Worm (Caenorhabditis elegans): ENCODE measurements around the gene lst-4.

The lst-4 gene

DNA sequence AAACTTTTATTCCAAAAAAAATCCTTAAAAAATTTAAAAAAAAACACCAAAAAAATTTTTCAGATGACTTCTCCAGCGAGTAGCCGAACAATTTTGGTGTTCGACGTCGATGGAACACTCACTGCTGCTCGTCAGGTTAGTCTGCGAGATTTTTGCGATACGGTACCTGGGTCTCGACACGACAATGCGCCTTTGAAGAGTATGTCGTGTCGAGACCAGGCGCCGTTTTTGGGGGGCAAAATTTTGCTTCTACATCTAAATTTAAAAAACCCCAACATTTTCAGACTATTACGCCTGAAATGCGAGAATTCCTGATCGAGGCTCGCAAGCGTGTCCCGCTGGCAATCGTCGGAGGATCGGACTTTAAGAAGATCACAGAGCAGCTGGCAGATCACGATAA lies 13.8 kb upstream of the lst-4 start, which contains the start of gene F52B11.2:
Gene F52B11.2 (plus strand): TSS at position 64 of the 400 bp plus-strand sequence.
- TF ChIP-seq aly-1 (tag; optimal IDR thresholded peaks at IDR 0.05) (no peak), ama-1 (optimal IDR thresholded peaks at IDR 0.05) (peak; percentile 37), hmg-4 (GFP tag; optimal IDR thresholded peaks at IDR 0.05) (no peak), F13C5.2 (tag; optimal IDR thresholded peaks at IDR 0.05) (no peak), flt-1 (GFP tag; IDR thresholded peaks at IDR 0.05) (0 out of 2 replicates have a peak, but pooled peaks have one; percentile 14), hmbx-1 (tag; optimal IDR thresholded peaks at IDR 0.05) (no peak)

ce11 chrIV:14082956-14083355 lies 13.3 kb upstream of the lst-4 start:
- TF ChIP-seq sea-1 (GFP tag; conservative IDR thresholded peaks at IDR 0.05) (no peak), ets-7 (tag; optimal IDR thresholded peaks at IDR 0.05) (no peak), pes-1 (GFP tag; IDR thresholded peaks at IDR 0.05) (no peak), tra-4 (tag; optimal IDR thresholded peaks at IDR 0.05) (no peak), hnd-1 (tag; optimal IDR thresholded peaks at IDR 0.05) (no peak), ceh-13 (GFP tag; optimal IDR thresholded peaks at IDR 0.05) (no peak), tbx-37 (GFP tag; conservative IDR thresholded peaks at IDR 0.05) (no peak), scrt-1 (GFP tag; IDR thresholded peaks at IDR 0.05) (no peak), hmg-4 (GFP tag; optimal IDR thresholded peaks at IDR 0.05) (no peak), F13C5.2 (tag; optimal IDR thresholded peaks at IDR 0.05) (no peak), hmbx-1 (tag; optimal IDR thresholded peaks at IDR 0.05) (no peak), aly-1 (tag; optimal IDR thresholded peaks at IDR 0.05) (no peak), B0310.2 (tag; optimal IDR thresholded peaks at IDR 0.05) (no peak), ceh-36 (tag; optimal IDR thresholded peaks at IDR 0.05) (no peak), flt-1 (GFP tag; IDR thresholded peaks at IDR 0.05) (no peak), ama-1 (optimal IDR thresholded peaks at IDR 0.05) (no peak), tbx-11 (GFP tag; IDR thresholded peaks at IDR 0.05) (no peak)

- TF ChIP-seq hmg-4 (GFP tag; optimal IDR thresholded peaks at IDR 0.05) (no peak), pes-1 (GFP tag; IDR thresholded peaks at IDR 0.05) (no peak), hnd-1 (tag; optimal IDR thresholded peaks at IDR 0.05) (no peak), tbx-11 (GFP tag; IDR thresholded peaks at IDR 0.05) (no peak), aly-1 (tag; optimal IDR thresholded peaks at IDR 0.05) (no peak), scrt-1 (GFP tag; IDR thresholded peaks at IDR 0.05) (no peak), ceh-36 (tag; optimal IDR thresholded peaks at IDR 0.05) (no peak), F13C5.2 (tag; optimal IDR thresholded peaks at IDR 0.05) (no peak), tra-4 (tag; optimal IDR thresholded peaks at IDR 0.05) (no peak), tbx-37 (GFP tag; conservative IDR thresholded peaks at IDR 0.05) (no peak), flt-1 (GFP tag; IDR thresholded peaks at IDR 0.05) (no peak), sea-1 (GFP tag; conservative IDR thresholded peaks at IDR 0.05) (no peak), ceh-13 (GFP tag; optimal IDR thresholded peaks at IDR 0.05) (no peak), hmbx-1 (tag; optimal IDR thresholded peaks at IDR 0.05) (no peak), ama-1 (optimal IDR thresholded peaks at IDR 0.05) (no peak), B0310.2 (tag; optimal IDR thresholded peaks at IDR 0.05) (no peak)
Measured at ce11 chrIV:14077135-14077534, 7.5 kb upstream of the lst-4 start, which contains the start of gene cfp-1. Gene cfp-1 (plus strand): TSS chrIV:14077435.

- TF ChIP-seq scrt-1 (GFP tag; IDR thresholded peaks at IDR 0.05) (no peak), hmg-4 (GFP tag; optimal IDR thresholded peaks at IDR 0.05) (no peak), hnd-1 (tag; optimal IDR thresholded peaks at IDR 0.05) (no peak), hmbx-1 (tag; optimal IDR thresholded peaks at IDR 0.05) (no peak), ama-1 (optimal IDR thresholded peaks at IDR 0.05) (no peak), ceh-36 (tag; optimal IDR thresholded peaks at IDR 0.05) (no peak), ceh-13 (GFP tag; optimal IDR thresholded peaks at IDR 0.05) (no peak), B0310.2 (tag; optimal IDR thresholded peaks at IDR 0.05) (no peak), sea-1 (GFP tag; conservative IDR thresholded peaks at IDR 0.05) (no peak), F13C5.2 (tag; optimal IDR thresholded peaks at IDR 0.05) (no peak), flt-1 (GFP tag; IDR thresholded peaks at IDR 0.05) (no peak), tbx-37 (GFP tag; conservative IDR thresholded peaks at IDR 0.05) (no peak), pes-1 (GFP tag; IDR thresholded peaks at IDR 0.05) (no peak), tra-4 (tag; optimal IDR thresholded peaks at IDR 0.05) (no peak), aly-1 (tag; optimal IDR thresholded peaks at IDR 0.05) (no peak), ets-7 (tag; optimal IDR thresholded peaks at IDR 0.05) (no peak), tbx-11 (GFP tag; IDR thresholded peaks at IDR 0.05) (no peak)
Measured at ce11 chrIV:14074456-14074855, 4.8 kb upstream of the lst-4 start.

DNA sequence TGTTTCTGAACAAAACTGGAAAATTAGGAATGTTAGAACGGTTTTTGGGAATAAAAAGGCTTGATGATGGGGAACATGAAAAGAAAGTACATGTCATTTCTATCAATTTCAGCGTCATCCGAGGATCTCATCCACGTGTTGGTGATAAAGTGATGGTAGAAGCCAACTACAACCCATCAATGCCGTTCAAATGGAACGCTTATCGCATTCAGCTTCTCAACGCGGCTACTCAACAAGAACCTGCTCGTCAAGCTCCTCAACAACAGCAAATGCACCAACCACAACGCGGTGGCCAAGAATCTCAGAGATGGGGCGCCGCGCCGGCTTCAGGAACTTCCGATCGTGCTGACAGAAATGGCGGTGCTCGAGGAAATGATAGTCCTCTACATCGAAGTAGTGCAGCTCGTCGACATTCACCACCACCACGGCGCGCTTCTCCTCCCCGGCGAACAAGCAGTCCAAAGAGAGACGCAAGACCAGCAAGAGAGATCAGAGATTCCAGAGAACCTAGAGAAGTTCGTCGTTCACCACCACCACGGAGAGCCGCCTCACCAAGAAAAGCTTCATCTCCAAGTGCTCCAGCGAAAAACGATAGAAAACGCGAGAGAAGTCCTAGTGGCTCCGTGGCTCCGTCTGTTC lies 2.5 kb upstream of the lst-4 start:
- TF ChIP-seq hnd-1 (tag; optimal IDR thresholded peaks at IDR 0.05) (no peak), sea-1 (GFP tag; conservative IDR thresholded peaks at IDR 0.05) (no peak), tbx-11 (GFP tag; IDR thresholded peaks at IDR 0.05) (0 out of 2 replicates have a peak, but pooled peaks have one; percentile 57)

ce11 chrIV:14071466-14071865 lies 1.8 kb upstream of the lst-4 start, which contains the start of gene ccar-1:
Gene ccar-1 (plus strand): TSS chrIV:14071548.
- TF ChIP-seq hnd-1 (tag; optimal IDR thresholded peaks at IDR 0.05): no peak
- TF ChIP-seq hmg-4 (GFP tag; optimal IDR thresholded peaks at IDR 0.05): peak; percentile 32
- 0 out of 2 replicates have a peak, but pooled peaks have one; percentile 63 for TF ChIP-seq sea-1 (GFP tag; conservative IDR thresholded peaks at IDR 0.05)

DNA sequence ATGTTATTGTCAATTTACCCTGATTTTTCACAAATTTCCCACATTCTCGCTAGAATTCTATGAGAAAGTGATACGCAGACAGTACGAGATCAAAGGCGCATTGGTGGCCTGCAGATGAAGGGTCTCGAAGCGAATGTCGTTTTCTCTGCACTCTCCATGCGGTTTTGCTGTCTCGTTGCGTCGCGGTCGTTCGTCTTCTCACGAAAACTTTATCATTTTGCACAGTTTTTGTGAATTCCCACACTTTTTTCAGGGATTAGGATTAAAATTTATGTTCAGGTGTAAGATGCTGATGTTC lies 1.3 kb upstream of the lst-4 start:
- TF ChIP-seq sea-1 (GFP tag; conservative IDR thresholded peaks at IDR 0.05): no peak
- TF ChIP-seq pes-1 (GFP tag; IDR thresholded peaks at IDR 0.05): no peak
- TF ChIP-seq B0310.2 (tag; optimal IDR thresholded peaks at IDR 0.05): no peak
- no peak for TF ChIP-seq tbx-37 (GFP tag; conservative IDR thresholded peaks at IDR 0.05)
- no peak for TF ChIP-seq ets-7 (tag; optimal IDR thresholded peaks at IDR 0.05)
- TF ChIP-seq tra-4 (tag; optimal IDR thresholded peaks at IDR 0.05): no peak
- no peak for TF ChIP-seq aly-1 (tag; optimal IDR thresholded peaks at IDR 0.05)
